Fruit fly (Drosophila melanogaster) whole organism, embryonic: ENCODE measurements around the gene CG10341.
A peak's percentile ranks its signal among the peaks of the same experiment; 100 is the strongest.

Experiments
- Adf1 ChIP-seq: fragments of 200-800 bp; sonication (Bioruptor generic); IDR thresholded peaks from 2 replicates; pipeline ENCODE4 v1.3.6; 2022; ENCODE audit warnings: missing biosample characterization, missing genetic modification characterization
- Asciz ChIP-seq: fragments of 200-800 bp; sonication (Bioruptor generic); optimal IDR thresholded peaks from 2 replicates; lab custom pipeline; 2017; ENCODE audit warnings: missing biosample characterization, mild to moderate bottlenecking, missing genetic modification characterization, missing genetic modification reagents
- B-H2 ChIP-seq: fragments of 200-800 bp; sonication (Bioruptor generic); optimal IDR thresholded peaks from 2 replicates; lab custom pipeline; 2018; ENCODE audit warnings: missing biosample characterization, mild to moderate bottlenecking, missing genetic modification characterization
- CG1024 ChIP-seq: fragments of 200-800 bp; sonication (Bioruptor generic); IDR thresholded peaks from 2 replicates; pipeline ENCODE4 v1.3.6; 2022; ENCODE audit warnings: missing biosample characterization, missing genetic modification characterization
- CG10959 ChIP-seq: fragments of 200-800 bp; sonication (Bioruptor generic); IDR thresholded peaks from 2 replicates; pipeline ENCODE4 v1.3.6; 2022; ENCODE audit warnings: missing biosample characterization, missing genetic modification characterization
- CG11093 ChIP-seq: fragments of 200-800 bp; sonication (Bioruptor generic); IDR thresholded peaks from 3 replicates; pipeline ENCODE4 v1.3.6; 2022; ENCODE audit warnings: missing biosample characterization, missing genetic modification characterization
- CG11398 ChIP-seq: fragments of 200-800 bp; sonication (Bioruptor generic); optimal IDR thresholded peaks from 2 replicates; lab custom pipeline; 2016; ENCODE audit warnings: missing biosample characterization, missing genetic modification characterization
- CG12659 ChIP-seq: fragments of 200-800 bp; sonication (Bioruptor generic); optimal IDR thresholded peaks from 3 replicates; lab custom pipeline; 2017; ENCODE audit warnings: mild to moderate bottlenecking, missing biosample characterization, missing genetic modification reagents, missing genetic modification characterization
- CG12769 ChIP-seq: fragments of 200-800 bp; sonication (Bioruptor generic); optimal IDR thresholded peaks from 2 replicates; lab custom pipeline; 2019; ENCODE audit warnings: missing biosample characterization, mild to moderate bottlenecking, missing genetic modification characterization, moderate library complexity
- CG14667 ChIP-seq: fragments of 200-800 bp; sonication (Bioruptor generic); IDR thresholded peaks from 2 replicates; pipeline ENCODE4 v1.3.6; 2022; ENCODE audit warnings: missing biosample characterization, missing genetic modification characterization
- CG15073 ChIP-seq: fragments of 200-800 bp; sonication (Bioruptor generic); optimal IDR thresholded peaks from 2 replicates; lab custom pipeline; 2016; ENCODE audit warnings: missing biosample characterization, missing genetic modification characterization
- CG15269 ChIP-seq: fragments of 200-800 bp; sonication (Bioruptor generic); optimal IDR thresholded peaks from 2 replicates; lab custom pipeline; 2018; ENCODE audit warnings: missing biosample characterization, mild to moderate bottlenecking, missing genetic modification characterization, moderate library complexity
- CG17186 ChIP-seq: fragments of 200-800 bp; sonication (Bioruptor generic); optimal IDR thresholded peaks from 3 replicates; lab custom pipeline; 2017; ENCODE audit warnings: missing biosample characterization, missing genetic modification reagents, missing genetic modification characterization
- CG18599 ChIP-seq: fragments of 200-800 bp; sonication (Bioruptor generic); optimal IDR thresholded peaks from 3 replicates; lab custom pipeline; 2017; ENCODE audit warnings: missing biosample characterization, missing genetic modification characterization, mild to moderate bottlenecking, moderate library complexity, missing genetic modification reagents
- CG31388 ChIP-seq: fragments of 200-800 bp; sonication (Bioruptor generic); optimal IDR thresholded peaks from 2 replicates; lab custom pipeline; 2016; ENCODE audit warnings: missing biosample characterization, missing genetic modification characterization
- CG3726 ChIP-seq: fragments of 200-800 bp; sonication (Bioruptor generic); IDR thresholded peaks from 3 replicates; pipeline ENCODE4, ENCODE4 v1.3.6; 2022; ENCODE audit warnings: missing biosample characterization, missing genetic modification characterization
- CG43689 ChIP-seq: fragments of 200-800 bp; sonication (Bioruptor generic); IDR thresholded peaks from 2 replicates; pipeline ENCODE4 v1.3.6; 2022; ENCODE audit warnings: missing biosample characterization, missing genetic modification characterization
- CG6689 ChIP-seq: fragments of 200-800 bp; sonication (Bioruptor generic); IDR thresholded peaks from 2 replicates; pipeline ENCODE4 v1.3.6; 2022; ENCODE audit warnings: missing biosample characterization, missing genetic modification characterization
- CG7372 ChIP-seq: fragments of 200-800 bp; sonication (Bioruptor generic); IDR thresholded peaks from 2 replicates; pipeline ENCODE4 v1.3.6; 2022; ENCODE audit warnings: missing biosample characterization, missing genetic modification characterization
- CG8944 ChIP-seq: fragments of 200-800 bp; sonication (Bioruptor generic); optimal IDR thresholded peaks from 3 replicates; lab custom pipeline; 2016; ENCODE audit warnings: missing biosample characterization, missing genetic modification characterization
- CG9727 ChIP-seq: fragments of 200-800 bp; sonication (Bioruptor generic); optimal IDR thresholded peaks from 3 replicates; lab custom pipeline; 2017; ENCODE audit warnings: missing biosample characterization, mild to moderate bottlenecking, missing genetic modification characterization
- Chrac-16 ChIP-seq: fragments of 200-800 bp; sonication (Bioruptor generic); optimal IDR thresholded peaks from 3 replicates; lab custom pipeline; 2016; ENCODE audit warnings: missing biosample characterization, missing genetic modification characterization
- D19A ChIP-seq: fragments of 200-800 bp; optimal IDR thresholded peaks from 3 replicates; lab custom pipeline; 2019; ENCODE audit warnings: missing biosample characterization, mild to moderate bottlenecking, missing genetic modification characterization, moderate library complexity
- Dad ChIP-seq: fragments of 200-800 bp; sonication (Bioruptor generic); optimal IDR thresholded peaks from 3 replicates; lab custom pipeline; 2016; ENCODE audit warnings: missing biosample characterization, missing genetic modification characterization
- Doc3 ChIP-seq: fragments of 200-800 bp; sonication (Bioruptor generic); IDR thresholded peaks from 3 replicates; pipeline ENCODE4 v1.3.6; 2022; ENCODE audit warnings: missing biosample characterization, missing genetic modification characterization; ENCODE audit not compliant: partially characterized antibody
- Drgx ChIP-seq: fragments of 200-800 bp; sonication (Bioruptor generic); IDR thresholded peaks from 2 replicates; pipeline ENCODE4 v1.3.6; 2022; ENCODE audit warnings: missing biosample characterization, missing genetic modification characterization
- E2f1 ChIP-seq: fragments of 200-800 bp; sonication (Bioruptor generic); IDR thresholded peaks from 2 replicates; pipeline ENCODE4 v1.3.6; 2022; ENCODE audit warnings: missing biosample characterization, missing genetic modification characterization
- HLH3B ChIP-seq: fragments of 200-800 bp; sonication (Bioruptor generic); IDR thresholded peaks from 2 replicates; pipeline ENCODE4 v1.3.6; 2022; ENCODE audit warnings: missing biosample characterization, missing genetic modification characterization
- HmgZ ChIP-seq: fragments of 200-800 bp; sonication (Bioruptor generic); optimal IDR thresholded peaks from 2 replicates; lab custom pipeline; 2018; ENCODE audit warnings: missing biosample characterization, mild to moderate bottlenecking, missing genetic modification characterization
- Opbp ChIP-seq: fragments of 200-800 bp; sonication (Bioruptor generic); IDR thresholded peaks from 3 replicates; pipeline ENCODE4 v1.3.6; 2022; ENCODE audit warnings: missing biosample characterization, missing genetic modification characterization; ENCODE audit not compliant: partially characterized antibody
- Ssrp ChIP-seq: fragments of 200-800 bp; sonication (Bioruptor generic); optimal IDR thresholded peaks from 2 replicates; lab custom pipeline; 2018; ENCODE audit warnings: missing biosample characterization, mild to moderate bottlenecking, missing genetic modification characterization, moderate library complexity
- TFAM ChIP-seq: fragments of 200-800 bp; sonication (Bioruptor generic); optimal IDR thresholded peaks from 2 replicates; lab custom pipeline; 2017; ENCODE audit warnings: missing biosample characterization, missing genetic modification characterization, inconsistent platforms
- bsh ChIP-seq, 2 experiments: fragments of 200-800 bp; sonication (Bioruptor generic); optimal IDR thresholded peaks; 2 replicates each; lab custom pipeline; 2017 to 2018; ENCODE audit warnings: mild to moderate bottlenecking in 2 of 2, missing biosample characterization in 2 of 2, missing genetic modification characterization in 2 of 2, moderate library complexity in 1 of 2
- ftz-f1 ChIP-seq: fragments of 200-800 bp; sonication (Bioruptor generic); optimal IDR thresholded peaks from 2 replicates; lab custom pipeline; 2016; ENCODE audit warnings: missing biosample characterization, missing genetic modification characterization
- gt ChIP-seq: fragments of 200-800 bp; sonication (Bioruptor generic); IDR thresholded peaks from 2 replicates; pipeline ENCODE4 v1.3.6; 2022; ENCODE audit warnings: missing biosample characterization, missing genetic modification characterization
- inv ChIP-seq: fragments of 200-800 bp; sonication (Bioruptor generic); IDR thresholded peaks from 2 replicates; pipeline ENCODE4 v1.3.6; 2022; ENCODE audit warnings: missing biosample characterization, missing genetic modification characterization; ENCODE audit not compliant: partially characterized antibody
- lbe ChIP-seq: fragments of 200-800 bp; sonication (Bioruptor generic); optimal IDR thresholded peaks from 2 replicates; lab custom pipeline; 2016; ENCODE audit warnings: missing biosample characterization, mild to moderate bottlenecking, missing genetic modification characterization
- org-1 ChIP-seq: fragments of 200-800 bp; sonication (Bioruptor generic); optimal IDR thresholded peaks from 2 replicates; lab custom pipeline; 2017; ENCODE audit warnings: missing biosample characterization, missing genetic modification characterization
- pum ChIP-seq: fragments of 200-800 bp; sonication (Bioruptor generic); optimal IDR thresholded peaks from 2 replicates; lab custom pipeline; 2016; ENCODE audit warnings: missing biosample characterization, missing genetic modification characterization
- shn ChIP-seq: fragments of 200-800 bp; sonication (Bioruptor generic); optimal IDR thresholded peaks from 3 replicates; lab custom pipeline; 2016; ENCODE audit warnings: missing biosample characterization, missing genetic modification characterization
- slp2 ChIP-seq: fragments of 200-800 bp; sonication (Bioruptor generic); optimal IDR thresholded peaks from 2 replicates; lab custom pipeline; 2016; ENCODE audit warnings: missing biosample characterization, missing genetic modification characterization
- sob ChIP-seq: fragments of 200-800 bp; sonication (Bioruptor generic); IDR thresholded peaks from 2 replicates; pipeline ENCODE4 v1.3.6; 2022; ENCODE audit warnings: missing biosample characterization, missing genetic modification characterization
- stc ChIP-seq: fragments of 200-800 bp; sonication (Bioruptor generic); IDR thresholded peaks from 2 replicates; pipeline ENCODE4 v1.3.6; 2022; ENCODE audit warnings: missing biosample characterization, missing genetic modification characterization
- tin ChIP-seq: fragments of 200-800 bp; sonication (Bioruptor generic); optimal IDR thresholded peaks from 3 replicates; lab custom pipeline; 2016; ENCODE audit warnings: missing biosample characterization, missing genetic modification characterization
- tll ChIP-seq, 2 experiments: fragments of 200-800 bp in 1 of 2; fragments of >200 bp in 1 of 2; sonication (Bioruptor generic) in 1 of 2; optimal IDR thresholded peaks; 2 replicates each; lab custom pipeline; 2017 to 2019; ENCODE audit warnings: missing biosample characterization in 2 of 2, missing genetic modification characterization in 2 of 2, mild to moderate bottlenecking in 1 of 2, moderate library complexity in 1 of 2
- tx ChIP-seq: fragments of 200-800 bp; sonication (Bioruptor generic); optimal IDR thresholded peaks from 2 replicates; lab custom pipeline; 2016; ENCODE audit warnings: missing biosample characterization, missing genetic modification characterization
- vfl ChIP-seq: fragments of 200-800 bp; sonication (Bioruptor generic); optimal IDR thresholded peaks from 2 replicates; lab custom pipeline; 2016; ENCODE audit warnings: missing biosample characterization, missing genetic modification characterization
- zfh2 ChIP-seq: fragments of 200-800 bp; sonication (Bioruptor generic); optimal IDR thresholded peaks from 2 replicates; lab custom pipeline; 2016; ENCODE audit warnings: missing biosample characterization, missing genetic modification characterization

The CG10341 gene

DNA sequence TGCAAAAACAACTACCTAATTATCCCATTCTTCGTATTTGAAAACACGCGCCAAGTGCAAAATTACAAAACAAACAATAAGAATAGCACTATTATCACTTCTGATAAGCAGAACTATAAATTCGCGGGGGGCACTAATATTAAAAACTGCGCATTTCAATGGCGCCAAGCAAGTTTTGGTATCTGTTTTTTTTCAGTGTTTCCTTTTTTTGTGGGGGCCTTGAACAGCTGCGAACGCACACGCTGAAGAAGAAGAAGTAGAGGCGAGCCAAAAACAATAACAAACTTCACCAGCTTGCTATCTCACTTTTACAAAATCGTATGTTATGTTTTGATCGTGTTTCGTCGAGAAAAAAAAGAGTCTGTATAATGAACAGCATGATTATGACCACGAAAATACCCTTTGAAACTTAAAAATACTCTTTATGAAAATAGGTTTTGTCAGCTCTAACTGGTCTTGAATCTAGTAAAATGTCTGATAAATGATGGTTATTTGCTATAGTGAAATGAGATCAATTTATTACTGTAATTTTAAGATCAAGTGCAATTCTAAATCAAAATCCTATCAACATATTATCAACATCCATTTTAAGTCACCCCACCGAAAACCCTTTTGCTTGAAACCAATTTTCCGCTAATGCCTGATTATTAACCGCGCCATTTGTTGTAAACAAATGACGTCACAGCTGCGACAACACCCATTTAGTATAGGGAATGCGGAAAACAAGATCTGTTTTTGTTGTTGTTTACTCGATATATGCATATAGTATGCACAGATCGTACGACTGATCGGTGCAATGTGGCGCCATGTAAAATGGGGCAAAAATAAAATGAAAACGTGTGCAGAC, 4.4 kb upstream of the CG10341 start (continued):
- TF ChIP-seq CG15073 (GFP tag; lab: Kevin White, UChicago) (peak; percentile 7), CG17186 (GFP tag; lab: Kevin White, UChicago) (no peak), Dad (peak; percentile 49), slp2 (GFP tag; lab: Kevin White, UChicago) (peak; percentile 36), CG43689 (GFP tag; lab: Robert Waterston, UW) (peak; percentile 70), CG15269 (tag; lab: Kevin White, UChicago) (peak; percentile 45), D19A (tag; lab: Kevin White, UChicago) (peak; percentile 90), zfh2 (peak; percentile 58), CG9727 (GFP tag; lab: Kevin White, UChicago) (peak; percentile 66), CG10959 (GFP tag; lab: Robert Waterston, UW) (peak; percentile 31; the same call in 1 of the 2 replicates), lbe (GFP tag; lab: Kevin White, UChicago) (no peak), stc (peak; percentile 33), TFAM (GFP tag; lab: Kevin White, UChicago) (peak; percentile 10), CG12659 (GFP tag; lab: Kevin White, UChicago) (peak; percentile 50), inv (GFP tag; lab: Robert Waterston, UW) (no peak), E2f1 (GFP tag; lab: Robert Waterston, UW) (peak; percentile 55), CG14667 (GFP tag; lab: Robert Waterston, UW) (0 out of 2 replicates have a peak, but pooled peaks have one; percentile 20), gt (GFP tag; lab: Robert Waterston, UW) (0 out of 2 replicates have a peak, but pooled peaks have one; percentile 21), CG3726 (GFP tag; lab: Robert Waterston, UW) (no peak), Adf1 (GFP tag; lab: Robert Waterston, UW) (no peak; the same call in 1 of the 2 replicates), shn (peak; percentile 71), CG31388 (GFP tag; lab: Kevin White, UChicago) (peak; percentile 35), org-1 (GFP tag; lab: Kevin White, UChicago) (peak; percentile 68), HLH3B (peak; percentile 52; the same call in 1 of the 2 replicates), B-H2 (GFP tag; lab: Kevin White, UChicago) (peak; percentile 75), CG1024 (0 out of 2 replicates have a peak, but pooled peaks have one; percentile 36), CG6689 (GFP tag; lab: Robert Waterston, UW) (peak; percentile 69), vfl (GFP tag; lab: Kevin White, UChicago) (peak; percentile 1), HmgZ (tag; lab: Kevin White, UChicago) (peak; percentile 53), tx (peak; percentile 49), tin (GFP tag; lab: Kevin White, UChicago) (peak; percentile 47), bsh (GFP tag; optimal IDR thresholded peaks at IDR 0.05; lab: Kevin White, UChicago) (peak; percentile 17 to 53), Ssrp (tag; lab: Kevin White, UChicago) (peak; percentile 14), CG7372 (GFP tag; lab: Robert Waterston, UW) (no peak), Doc3 (GFP tag; lab: Robert Waterston, UW) (no peak), pum (GFP tag; lab: Kevin White, UChicago) (peak; percentile 27), ftz-f1 (GFP tag; lab: Kevin White, UChicago) (peak; percentile 97), Opbp (GFP tag; lab: Robert Waterston, UW) (no peak), CG8944 (peak; percentile 52), Chrac-16 (GFP tag; lab: Kevin White, UChicago) (peak; percentile 67), CG11398 (GFP tag; lab: Kevin White, UChicago) (peak; percentile 19), tll (GFP tag; optimal IDR thresholded peaks at IDR 0.05; lab: Kevin White, UChicago) (no peak), Asciz (GFP tag; lab: Kevin White, UChicago) (no peak), Drgx (GFP tag; lab: Robert Waterston, UW) (peak; percentile 43; the same call in 1 of the 2 replicates), CG18599 (peak; percentile 71), CG12769 (tag; lab: Kevin White, UChicago) (peak; percentile 52), CG11093 (0 out of 3 replicates have a peak, but pooled peaks have one; percentile 37), sob (GFP tag; lab: Robert Waterston, UW) (peak; percentile 37; the same call in 1 of the 2 replicates)
